Fruit fly (Drosophila melanogaster) whole organism, embryonic: Measurements from ENCODE around the gene VhaSFD.
A peak's percentile ranks its signal among the peaks of the same experiment; 100 is the strongest.

ENCODE experiments used
- BEAF-32 ChIP-seq: fragments of 200-800 bp; sonication (Bioruptor generic); optimal IDR thresholded peaks from 3 replicates; lab custom pipeline; 2017; ENCODE audit warnings: missing biosample characterization, missing genetic modification characterization, mild to moderate bottlenecking, moderate library complexity, missing genetic modification reagents
- CG12391 ChIP-seq: fragments of 200-800 bp; sonication (Bioruptor generic); optimal IDR thresholded peaks from 3 replicates; lab custom pipeline; 2018; ENCODE audit warnings: missing biosample characterization, mild to moderate bottlenecking, missing genetic modification characterization, moderate library complexity
- CG12769 ChIP-seq: fragments of 200-800 bp; sonication (Bioruptor generic); optimal IDR thresholded peaks from 2 replicates; lab custom pipeline; 2019; ENCODE audit warnings: missing biosample characterization, mild to moderate bottlenecking, missing genetic modification characterization, moderate library complexity
- CG13287 ChIP-seq: fragments of 200-800 bp; sonication (Bioruptor generic); IDR thresholded peaks from 2 replicates; pipeline ENCODE4 v1.3.6; 2022; ENCODE audit warnings: missing biosample characterization, missing genetic modification characterization; ENCODE audit not compliant: partially characterized antibody
- CG13424 ChIP-seq: fragments of 200-800 bp; sonication (Bioruptor generic); optimal IDR thresholded peaks from 2 replicates; lab custom pipeline; 2019; ENCODE audit warnings: missing biosample characterization, mild to moderate bottlenecking, missing genetic modification characterization, moderate library complexity
- CG13624 ChIP-seq: fragments of 200-800 bp; sonication (Bioruptor generic); optimal IDR thresholded peaks from 2 replicates; lab custom pipeline; 2016; ENCODE audit warnings: missing biosample characterization, missing genetic modification characterization
- CG13775 ChIP-seq: fragments of 200-800 bp; sonication (Bioruptor generic); optimal IDR thresholded peaks from 3 replicates; lab custom pipeline; 2017; ENCODE audit warnings: missing biosample characterization, mild to moderate bottlenecking, missing genetic modification characterization
- CG1603 ChIP-seq: fragments of 200-800 bp; sonication (Bioruptor generic); optimal IDR thresholded peaks from 2 replicates; lab custom pipeline; 2019; ENCODE audit warnings: missing biosample characterization, mild to moderate bottlenecking, missing genetic modification characterization, moderate library complexity
- CG3838 ChIP-seq: fragments of 200-800 bp; sonication (Bioruptor generic); optimal IDR thresholded peaks from 3 replicates; lab custom pipeline; 2016; ENCODE audit warnings: missing biosample characterization, missing genetic modification characterization
- CG42726 ChIP-seq: fragments of 200-800 bp; sonication (Bioruptor generic); IDR thresholded peaks from 2 replicates; pipeline ENCODE4 v1.3.6; 2022; ENCODE audit warnings: missing biosample characterization, missing genetic modification characterization; ENCODE audit not compliant: partially characterized antibody
- CG4617 ChIP-seq: fragments of 200-800 bp; sonication (Bioruptor generic); optimal IDR thresholded peaks from 3 replicates; lab custom pipeline; 2016; ENCODE audit warnings: missing biosample characterization, missing genetic modification characterization, borderline replicate concordance
- CG9797 ChIP-seq: fragments of 200-800 bp; sonication (Bioruptor generic); optimal IDR thresholded peaks from 3 replicates; lab custom pipeline; 2018; ENCODE audit warnings: missing biosample characterization, mild to moderate bottlenecking, missing genetic modification characterization
- Dfd ChIP-seq, 2 experiments: fragments of >200 bp; optimal IDR thresholded peaks; 2 replicates each; lab custom pipeline; 2017; ENCODE audit warnings: missing biosample characterization in 2 of 2, missing genetic modification characterization in 2 of 2
- Dip2 ChIP-seq: fragments of 200-800 bp; sonication (Bioruptor generic); IDR thresholded peaks from 2 replicates; pipeline ENCODE4 v1.3.6; 2022; ENCODE audit warnings: missing biosample characterization, missing genetic modification characterization
- Dp ChIP-seq: fragments of 200-800 bp; sonication (Bioruptor generic); optimal IDR thresholded peaks from 2 replicates; lab custom pipeline; 2018; ENCODE audit warnings: missing biosample characterization, mild to moderate bottlenecking, missing genetic modification characterization, moderate library complexity
- E2f1 ChIP-seq: fragments of 200-800 bp; sonication (Bioruptor generic); IDR thresholded peaks from 2 replicates; pipeline ENCODE4 v1.3.6; 2022; ENCODE audit warnings: missing biosample characterization, missing genetic modification characterization
- E2f2 ChIP-seq: fragments of 200-800 bp; sonication (Bioruptor generic); IDR thresholded peaks from 2 replicates; pipeline ENCODE4 v1.3.6; 2022; ENCODE audit warnings: missing biosample characterization, missing genetic modification characterization
- Fer2 ChIP-seq: fragments of 200-800 bp; sonication (Bioruptor generic); optimal IDR thresholded peaks from 2 replicates; lab custom pipeline; 2018; ENCODE audit warnings: missing biosample characterization, mild to moderate bottlenecking, missing genetic modification characterization, moderate library complexity
- Lhr ChIP-seq: fragments of 200-800 bp; sonication (Bioruptor generic); optimal IDR thresholded peaks from 3 replicates; lab custom pipeline; 2017; ENCODE audit warnings: mild to moderate bottlenecking, missing biosample characterization, missing genetic modification reagents, missing genetic modification characterization
- MBD-R2 ChIP-seq: fragments of 200-800 bp; sonication (Bioruptor generic); IDR thresholded peaks from 2 replicates; pipeline ENCODE4 v1.3.6; 2022; ENCODE audit warnings: missing biosample characterization, missing genetic modification characterization
- MESR4 ChIP-seq: fragments of 200-800 bp; sonication (Bioruptor generic); optimal IDR thresholded peaks from 2 replicates; lab custom pipeline; 2018; ENCODE audit warnings: missing biosample characterization, mild to moderate bottlenecking, missing genetic modification characterization, moderate library complexity
- Myb ChIP-seq: fragments of 200-800 bp; sonication (Bioruptor generic); optimal IDR thresholded peaks from 2 replicates; lab custom pipeline; 2016; ENCODE audit warnings: missing biosample characterization, missing genetic modification characterization
- PHDP ChIP-seq: fragments of 200-800 bp; sonication (Bioruptor generic); optimal IDR thresholded peaks from 3 replicates; lab custom pipeline; 2018; ENCODE audit warnings: missing biosample characterization, mild to moderate bottlenecking, missing genetic modification characterization, moderate library complexity
- Rx ChIP-seq: fragments of 200-800 bp; sonication (Bioruptor generic); IDR thresholded peaks from 2 replicates; pipeline ENCODE4 v1.3.6; 2022; ENCODE audit warnings: missing biosample characterization, missing genetic modification characterization
- Sry-β ChIP-seq: fragments of 200-800 bp; sonication (Bioruptor generic); optimal IDR thresholded peaks from 2 replicates; lab custom pipeline; 2018; ENCODE audit warnings: missing biosample characterization, mild to moderate bottlenecking, missing genetic modification characterization, moderate library complexity
- Tbp ChIP-seq: fragments of >200 bp; optimal IDR thresholded peaks from 2 replicates; lab custom pipeline; 2018; ENCODE audit warnings: missing biosample characterization, missing genetic modification characterization
- YL-1 ChIP-seq: fragments of 200-800 bp; sonication (Bioruptor generic); optimal IDR thresholded peaks from 3 replicates; lab custom pipeline; 2017; ENCODE audit warnings: missing biosample characterization, mild to moderate bottlenecking, missing genetic modification characterization
- amos ChIP-seq: fragments of 200-800 bp; sonication (Bioruptor generic); IDR thresholded peaks from 2 replicates; pipeline ENCODE4 v1.3.6; 2022; ENCODE audit warnings: missing biosample characterization, missing genetic modification characterization; ENCODE audit not compliant: partially characterized antibody
- bbx ChIP-seq: fragments of 200-800 bp; sonication (Bioruptor generic); IDR thresholded peaks from 2 replicates; pipeline ENCODE4 v1.3.6; 2022; ENCODE audit warnings: missing biosample characterization, missing genetic modification characterization; ENCODE audit not compliant: partially characterized antibody
- en ChIP-seq: fragments of 200-800 bp; sonication (Bioruptor generic); optimal IDR thresholded peaks from 2 replicates; lab custom pipeline; 2016; ENCODE audit warnings: missing biosample characterization, missing genetic modification characterization
- gfzf ChIP-seq: fragments of 200-800 bp; sonication (Bioruptor generic); optimal IDR thresholded peaks from 2 replicates; lab custom pipeline; 2016; ENCODE audit warnings: missing biosample characterization, mild to moderate bottlenecking, missing genetic modification characterization, moderate library complexity
- ham ChIP-seq: fragments of 200-800 bp; sonication (Bioruptor generic); IDR thresholded peaks from 2 replicates; pipeline ENCODE4 v1.3.6; 2022; ENCODE audit warnings: missing biosample characterization, missing genetic modification characterization
- lbe ChIP-seq: fragments of 200-800 bp; sonication (Bioruptor generic); optimal IDR thresholded peaks from 2 replicates; lab custom pipeline; 2016; ENCODE audit warnings: missing biosample characterization, mild to moderate bottlenecking, missing genetic modification characterization
- pzg ChIP-seq: fragments of 200-800 bp; sonication (Bioruptor generic); optimal IDR thresholded peaks from 3 replicates; lab custom pipeline; 2018; ENCODE audit warnings: missing biosample characterization, mild to moderate bottlenecking, missing genetic modification characterization, moderate library complexity
- row ChIP-seq: fragments of 200-800 bp; sonication (Bioruptor generic); IDR thresholded peaks from 3 replicates; pipeline ENCODE4 v1.3.6; 2022; ENCODE audit warnings: missing biosample characterization, missing genetic modification characterization
- sens ChIP-seq: fragments of 200-800 bp; sonication (Bioruptor generic); peaks from one replicate; lab custom pipeline; 2016; ENCODE audit warnings: missing biosample characterization, missing genetic modification characterization
- stwl ChIP-seq: fragments of 200-800 bp; sonication (Bioruptor generic); optimal IDR thresholded peaks from 3 replicates; lab custom pipeline; 2018; ENCODE audit warnings: missing biosample characterization, mild to moderate bottlenecking, missing genetic modification characterization, moderate library complexity
- vnd ChIP-seq: fragments of 200-800 bp; sonication (Bioruptor generic); IDR thresholded peaks from 3 replicates; pipeline ENCODE4 v1.3.6; 2022; ENCODE audit warnings: missing biosample characterization, missing genetic modification characterization; ENCODE audit not compliant: partially characterized antibody

Gene VhaSFD

dm6 chr2L:16731799-16732198 lies 4.2 kb upstream of the VhaSFD start, which contains the start of gene Prosbeta4:
Gene Prosbeta4 (minus strand): TSS chr2L:16732133.
- TF ChIP-seq Dp (GFP tag; lab: Kevin White, UChicago): peak; percentile 13
- TF ChIP-seq CG12769: no peak
- peak; percentile 50 for TF ChIP-seq MBD-R2 (GFP tag; lab: Robert Waterston, UW)
- TF ChIP-seq CG4617 (GFP tag; lab: Kevin White, UChicago): peak; percentile 3
- no peak for TF ChIP-seq Tbp (GFP tag; lab: Kevin White, UChicago)
- TF ChIP-seq YL-1 (GFP tag; lab: Kevin White, UChicago): no peak
- peak; percentile 10; the same call in 1 of the 2 replicates for TF ChIP-seq CG42726 (GFP tag; lab: Robert Waterston, UW)
- TF ChIP-seq CG9797 (GFP tag; lab: Kevin White, UChicago): no peak
- TF ChIP-seq gfzf: peak; percentile 42
- TF ChIP-seq bbx (GFP tag; lab: Robert Waterston, UW): no peak
- TF ChIP-seq pzg (GFP tag; lab: Kevin White, UChicago): peak; percentile 15
- TF ChIP-seq MESR4: peak; percentile 68

dm6 chr2L:16730939-16731338 lies 3.3 kb upstream of the VhaSFD start, which contains the start of gene CG17996:
Gene CG17996 (minus strand): TSS chr2L:16731039.
- no peak for TF ChIP-seq Dip2 (GFP tag; lab: Robert Waterston, UW)
- TF ChIP-seq gfzf: peak; percentile 30
- TF ChIP-seq CG13624: no peak
- no peak for TF ChIP-seq CG13775
- no peak for TF ChIP-seq Dfd (GFP tag; optimal IDR thresholded peaks at IDR 0.05; lab: Kevin White, UChicago)

dm6 chr2L:16729556-16729955 lies 1.9 kb upstream of the VhaSFD start, which contains the start of gene Tsen2:
Gene Tsen2 (plus strand): TSS chr2L:16729777.
- TF ChIP-seq sens (GFP tag; lab: Kevin White, UChicago) (peak; percentile 86), BEAF-32 (GFP tag; lab: Kevin White, UChicago) (peak; percentile 34), Myb (GFP tag; lab: Kevin White, UChicago) (peak; percentile 36), en (GFP tag; lab: Kevin White, UChicago) (no peak), Dp (GFP tag; lab: Kevin White, UChicago) (peak; percentile 44), vnd (GFP tag; lab: Robert Waterston, UW) (no peak), Fer2 (tag; lab: Kevin White, UChicago) (no peak), CG13287 (GFP tag; lab: Robert Waterston, UW) (peak; percentile 21; the same call in 1 of the 2 replicates), PHDP (tag; lab: Kevin White, UChicago) (peak; percentile 11), CG13424 (tag; lab: Kevin White, UChicago) (peak; percentile 12), gfzf (peak; percentile 74), CG1603 (tag; lab: Kevin White, UChicago) (peak; percentile 48), MBD-R2 (GFP tag; lab: Robert Waterston, UW) (peak; percentile 71), Rx (GFP tag; lab: Robert Waterston, UW) (no peak), CG12391 (tag; lab: Kevin White, UChicago) (peak; percentile 16), CG4617 (GFP tag; lab: Kevin White, UChicago) (peak; percentile 17), CG3838 (GFP tag; lab: Kevin White, UChicago) (no peak), amos (GFP tag; lab: Robert Waterston, UW) (no peak), stwl (peak; percentile 31), lbe (peak; percentile 9), MESR4 (peak; percentile 47), pzg (GFP tag; lab: Kevin White, UChicago) (peak; percentile 33), E2f2 (GFP tag; lab: Robert Waterston, UW) (peak; percentile 56), E2f1 (GFP tag; lab: Robert Waterston, UW) (no peak), ham (no peak), Sry-β (GFP tag; lab: Kevin White, UChicago) (peak; percentile 38), Lhr (GFP tag; lab: Kevin White, UChicago) (peak; percentile 20), row (GFP tag; lab: Robert Waterston, UW) (peak; percentile 36; the same call in 1 of the 3 replicates)
- TF ChIP-seq, all 482 proteins: peak for 20
